Fruit fly (Drosophila melanogaster) whole organism, embryonic: ENCODE data around the gene TH1.

Experiments used
- Awh ChIP-seq: fragments of 200-800 bp; sonication (Bioruptor generic); IDR thresholded peaks from 2 replicates; pipeline ENCODE4, ENCODE4 v1.3.6; 2022; ENCODE audit warnings: missing biosample characterization, missing genetic modification characterization
- CG10431 ChIP-seq: fragments of 200-800 bp; sonication (Bioruptor generic); optimal IDR thresholded peaks from 3 replicates; lab custom pipeline; 2018; ENCODE audit warnings: missing biosample characterization, mild to moderate bottlenecking, missing genetic modification characterization
- CG10654 ChIP-seq: fragments of 200-800 bp; sonication (Bioruptor generic); optimal IDR thresholded peaks from 2 replicates; lab custom pipeline; 2016; ENCODE audit warnings: missing biosample characterization, missing genetic modification characterization
- CG12659 ChIP-seq: fragments of 200-800 bp; sonication (Bioruptor generic); optimal IDR thresholded peaks from 3 replicates; lab custom pipeline; 2017; ENCODE audit warnings: mild to moderate bottlenecking, missing biosample characterization, missing genetic modification reagents, missing genetic modification characterization
- CG14710 ChIP-seq: fragments of 200-800 bp; sonication (Bioruptor generic); optimal IDR thresholded peaks from 3 replicates; lab custom pipeline; 2019; ENCODE audit warnings: missing biosample characterization, mild to moderate bottlenecking, missing genetic modification characterization, moderate library complexity
- CG15514 ChIP-seq: fragments of 200-800 bp; sonication (Bioruptor generic); optimal IDR thresholded peaks from 3 replicates; lab custom pipeline; 2017; ENCODE audit warnings: missing biosample characterization, missing genetic modification characterization, mild to moderate bottlenecking, moderate library complexity, missing genetic modification reagents
- CG1602 ChIP-seq: fragments of 200-800 bp; sonication (Bioruptor generic); optimal IDR thresholded peaks from 3 replicates; lab custom pipeline; 2016; ENCODE audit warnings: missing biosample characterization, missing genetic modification characterization
- CG1832 ChIP-seq: fragments of 200-800 bp; sonication (Bioruptor generic); optimal IDR thresholded peaks from 2 replicates; lab custom pipeline; 2017; ENCODE audit warnings: missing biosample characterization, mild to moderate bottlenecking, missing genetic modification characterization, inconsistent platforms
- CG18476 ChIP-seq: fragments of 200-800 bp; sonication (Bioruptor generic); optimal IDR thresholded peaks from 2 replicates; lab custom pipeline; 2016; ENCODE audit warnings: missing biosample characterization, mild to moderate bottlenecking, missing genetic modification characterization
- CG2875 ChIP-seq: fragments of 200-800 bp; sonication (Bioruptor generic); optimal IDR thresholded peaks from 2 replicates; lab custom pipeline; 2017; ENCODE audit warnings: missing biosample characterization, mild to moderate bottlenecking, missing genetic modification characterization, missing genetic modification reagents
- CG32532 ChIP-seq: fragments of 200-800 bp; sonication (Bioruptor generic); IDR thresholded peaks from 2 replicates; pipeline ENCODE4 v1.3.6; 2022; ENCODE audit warnings: missing biosample characterization, missing genetic modification characterization
- CG33557 ChIP-seq: fragments of 200-800 bp; sonication (Bioruptor generic); optimal IDR thresholded peaks from 2 replicates; lab custom pipeline; 2019; ENCODE audit warnings: missing biosample characterization, mild to moderate bottlenecking, missing genetic modification characterization, moderate library complexity
- CG3726 ChIP-seq: fragments of 200-800 bp; sonication (Bioruptor generic); IDR thresholded peaks from 3 replicates; pipeline ENCODE4, ENCODE4 v1.3.6; 2022; ENCODE audit warnings: missing biosample characterization, missing genetic modification characterization
- CG3838 ChIP-seq: fragments of 200-800 bp; sonication (Bioruptor generic); optimal IDR thresholded peaks from 3 replicates; lab custom pipeline; 2016; ENCODE audit warnings: missing biosample characterization, missing genetic modification characterization
- CG3995 ChIP-seq: fragments of 200-800 bp; sonication (Bioruptor generic); optimal IDR thresholded peaks from 3 replicates; lab custom pipeline; 2016; ENCODE audit warnings: missing biosample characterization, missing genetic modification characterization
- CG6854 ChIP-seq: fragments of 200-800 bp; sonication (Bioruptor generic); optimal IDR thresholded peaks from 3 replicates; lab custom pipeline; 2017; ENCODE audit warnings: missing biosample characterization, mild to moderate bottlenecking, missing genetic modification characterization
- CG7556 ChIP-seq: fragments of 200-800 bp; sonication (Bioruptor generic); optimal IDR thresholded peaks from 2 replicates; lab custom pipeline; 2017; ENCODE audit warnings: missing biosample characterization, mild to moderate bottlenecking, missing genetic modification characterization
- CG8290 ChIP-seq, 3 experiments: fragments of 200-800 bp; sonication (Bioruptor generic); optimal IDR thresholded peaks; 2 replicates each; lab custom pipeline; 2016 to 2019; ENCODE audit warnings: missing biosample characterization in 3 of 3, missing genetic modification characterization in 3 of 3, mild to moderate bottlenecking in 2 of 3, moderate library complexity in 1 of 3
- CG8924 ChIP-seq: fragments of 200-800 bp; optimal IDR thresholded peaks from 3 replicates; lab custom pipeline; 2019; ENCODE audit warnings: missing biosample characterization, mild to moderate bottlenecking, missing genetic modification characterization, moderate library complexity
- Dip3 ChIP-seq: fragments of 200-800 bp; sonication (Bioruptor generic); optimal IDR thresholded peaks from 3 replicates; lab custom pipeline; 2016; ENCODE audit warnings: missing biosample characterization, missing genetic modification characterization
- Fer1 ChIP-seq: fragments of 200-800 bp; sonication (Bioruptor generic); optimal IDR thresholded peaks from 2 replicates; lab custom pipeline; 2017; ENCODE audit warnings: missing biosample characterization, mild to moderate bottlenecking, missing genetic modification characterization
- HLH3B ChIP-seq: fragments of 200-800 bp; sonication (Bioruptor generic); IDR thresholded peaks from 2 replicates; pipeline ENCODE4 v1.3.6; 2022; ENCODE audit warnings: missing biosample characterization, missing genetic modification characterization
- Lpt ChIP-seq: fragments of >200 bp; optimal IDR thresholded peaks from 2 replicates; lab custom pipeline; 2018; ENCODE audit warnings: missing biosample characterization, missing genetic modification characterization
- MTF-1 ChIP-seq: fragments of 200-800 bp; sonication (Bioruptor generic); optimal IDR thresholded peaks from 2 replicates; lab custom pipeline; 2018; ENCODE audit warnings: missing biosample characterization, mild to moderate bottlenecking, missing genetic modification characterization, borderline replicate concordance
- NfI ChIP-seq: fragments of 200-800 bp; sonication (Bioruptor generic); optimal IDR thresholded peaks from 3 replicates; lab custom pipeline; 2018; ENCODE audit warnings: missing biosample characterization, mild to moderate bottlenecking, missing genetic modification characterization, moderate library complexity
- Opbp ChIP-seq: fragments of 200-800 bp; sonication (Bioruptor generic); IDR thresholded peaks from 3 replicates; pipeline ENCODE4 v1.3.6; 2022; ENCODE audit warnings: missing biosample characterization, missing genetic modification characterization; ENCODE audit not compliant: partially characterized antibody
- Poxn ChIP-seq: fragments of 200-800 bp; sonication (Bioruptor generic); IDR thresholded peaks from 2 replicates; pipeline ENCODE4 v1.3.6; 2022; ENCODE audit warnings: missing biosample characterization, missing genetic modification characterization
- Scr ChIP-seq: fragments of 200-800 bp; sonication (Bioruptor generic); IDR thresholded peaks from 2 replicates; pipeline ENCODE4 v1.3.6; 2022; ENCODE audit warnings: missing biosample characterization, missing genetic modification characterization; ENCODE audit not compliant: partially characterized antibody
- Taf1 ChIP-seq: fragments of 200-800 bp; sonication (Bioruptor generic); IDR thresholded peaks from 2 replicates; pipeline ENCODE4 v1.3.6; 2022; ENCODE audit warnings: missing biosample characterization, missing genetic modification characterization
- Tbp ChIP-seq: fragments of >200 bp; optimal IDR thresholded peaks from 2 replicates; lab custom pipeline; 2018; ENCODE audit warnings: missing biosample characterization, missing genetic modification characterization
- Vsx1 ChIP-seq: fragments of 200-800 bp; sonication (Bioruptor generic); optimal IDR thresholded peaks from 2 replicates; lab custom pipeline; 2017; ENCODE audit warnings: missing biosample characterization, mild to moderate bottlenecking, missing genetic modification characterization, missing genetic modification reagents
- az2 ChIP-seq: fragments of 200-800 bp; sonication (Bioruptor generic); optimal IDR thresholded peaks from 3 replicates; lab custom pipeline; 2016; ENCODE audit warnings: missing biosample characterization, missing genetic modification characterization
- cas ChIP-seq: fragments of 200-800 bp; sonication (Bioruptor generic); IDR thresholded peaks from 2 replicates; pipeline ENCODE4 v1.3.6; 2022; ENCODE audit warnings: missing biosample characterization, missing genetic modification characterization
- cato ChIP-seq: fragments of 200-800 bp; sonication (Bioruptor generic); optimal IDR thresholded peaks from 2 replicates; lab custom pipeline; 2016; ENCODE audit warnings: missing biosample characterization, missing genetic modification characterization, borderline replicate concordance
- fd96Cb ChIP-seq: fragments of 200-800 bp; sonication (Bioruptor generic); optimal IDR thresholded peaks from 2 replicates; lab custom pipeline; 2018; ENCODE audit warnings: missing biosample characterization, mild to moderate bottlenecking, missing genetic modification characterization, moderate library complexity
- fru ChIP-seq: fragments of >200 bp; optimal IDR thresholded peaks from 2 replicates; lab custom pipeline; 2017
- hkb ChIP-seq, 2 experiments: fragments of 200-800 bp in 1 of 2; fragments of >200 bp in 1 of 2; sonication (Bioruptor generic) in 1 of 2; IDR thresholded peaks in 1 of 2; optimal IDR thresholded peaks in 1 of 2; 2 replicates each; pipeline versions ENCODE4 v1.3.6 to Lab custom; 2017 to 2022; ENCODE audit warnings: missing biosample characterization in 1 of 2, missing genetic modification characterization in 1 of 2
- jumu ChIP-seq: fragments of 200-800 bp; sonication (Bioruptor generic); optimal IDR thresholded peaks from 3 replicates; lab custom pipeline; 2016; ENCODE audit warnings: missing biosample characterization, missing genetic modification characterization
- maf-S ChIP-seq: fragments of 200-800 bp; sonication (Bioruptor generic); optimal IDR thresholded peaks from 2 replicates; lab custom pipeline; 2016; ENCODE audit warnings: missing biosample characterization, missing genetic modification characterization
- nau ChIP-seq: fragments of 200-800 bp; sonication (Bioruptor generic); optimal IDR thresholded peaks from 3 replicates; lab custom pipeline; 2017; ENCODE audit warnings: missing biosample characterization, mild to moderate bottlenecking, missing genetic modification characterization, missing genetic modification reagents
- odd ChIP-seq: fragments of 200-800 bp; sonication (Bioruptor generic); optimal IDR thresholded peaks from 2 replicates; lab custom pipeline; 2017; ENCODE audit warnings: missing biosample characterization, mild to moderate bottlenecking, missing genetic modification characterization
- peb ChIP-seq: fragments of 200-800 bp; sonication (Bioruptor generic); IDR thresholded peaks from 2 replicates; pipeline ENCODE4 v1.3.6; 2022; ENCODE audit warnings: missing biosample characterization, missing genetic modification characterization
- pum ChIP-seq: fragments of 200-800 bp; sonication (Bioruptor generic); optimal IDR thresholded peaks from 2 replicates; lab custom pipeline; 2016; ENCODE audit warnings: missing biosample characterization, missing genetic modification characterization
- repo ChIP-seq: fragments of 200-800 bp; sonication (Bioruptor generic); optimal IDR thresholded peaks from 2 replicates; lab custom pipeline; 2016; ENCODE audit warnings: missing biosample characterization, missing genetic modification characterization
- sim ChIP-seq: fragments of 200-800 bp; sonication (Bioruptor generic); IDR thresholded peaks from 2 replicates; pipeline ENCODE4 v1.3.6; 2022; ENCODE audit warnings: missing biosample characterization, missing genetic modification characterization
- tap ChIP-seq: fragments of 200-800 bp; optimal IDR thresholded peaks from 3 replicates; lab custom pipeline; 2019; ENCODE audit warnings: missing biosample characterization, mild to moderate bottlenecking, missing genetic modification characterization, moderate library complexity
- tx ChIP-seq: fragments of 200-800 bp; sonication (Bioruptor generic); optimal IDR thresholded peaks from 2 replicates; lab custom pipeline; 2016; ENCODE audit warnings: missing biosample characterization, missing genetic modification characterization
- wor ChIP-seq: fragments of 200-800 bp; sonication (Bioruptor generic); IDR thresholded peaks from 2 replicates; pipeline ENCODE4 v1.3.6; 2022; ENCODE audit warnings: missing biosample characterization, missing genetic modification characterization
- zen2 ChIP-seq: fragments of 200-800 bp; sonication (Bioruptor generic); IDR thresholded peaks from 3 replicates; pipeline ENCODE4 v1.3.6; 2022; ENCODE audit warnings: missing biosample characterization, missing genetic modification characterization; ENCODE audit not compliant: partially characterized antibody
- zfh1 ChIP-seq: fragments of 200-800 bp; sonication (Bioruptor generic); IDR thresholded peaks from 3 replicates; pipeline ENCODE4 v1.3.6; 2022; ENCODE audit warnings: missing biosample characterization, missing genetic modification characterization

Gene TH1

DNA sequence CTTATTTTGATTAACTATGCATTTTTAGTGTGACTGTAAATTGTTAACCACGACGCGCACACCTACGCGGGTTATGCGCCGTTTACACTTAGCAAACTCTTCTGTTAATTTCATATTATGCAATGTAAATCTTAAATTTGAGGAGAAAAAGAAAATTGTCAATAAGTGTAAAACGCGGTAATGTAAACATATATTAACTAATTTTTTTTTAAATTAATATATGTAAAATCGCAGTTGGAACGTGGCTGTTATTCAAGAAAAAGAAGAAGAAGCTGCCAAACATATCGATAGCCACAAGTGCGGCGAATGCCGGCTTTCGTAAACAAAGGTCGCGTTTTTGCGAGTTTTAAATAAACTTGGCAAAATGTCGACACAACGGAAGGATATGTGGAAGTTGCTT, at the start of gene TH1, which contains the start of gene mei-41 (continued):
- TF ChIP-seq CG3995: peak; percentile 54
- peak; percentile 21 for TF ChIP-seq tx (GFP tag; lab: Kevin White, UChicago)
- peak; percentile 19 for TF ChIP-seq MTF-1
- TF ChIP-seq CG12659 (GFP tag; lab: Kevin White, UChicago): peak; percentile 94
- TF ChIP-seq CG10654 (GFP tag; lab: Kevin White, UChicago): peak; percentile 85
- peak; percentile 54 for TF ChIP-seq pum
- TF ChIP-seq CG8290 (GFP tag; optimal IDR thresholded peaks at IDR 0.05; lab: Kevin White, UChicago): peak; percentile 80
- peak in 1 of 2 experiments; percentile 38 for TF ChIP-seq CG8290 (tag; optimal IDR thresholded peaks at IDR 0.05; lab: Kevin White, UChicago)
- TF ChIP-seq fd96Cb (tag; lab: Kevin White, UChicago): peak; percentile 93
- TF ChIP-seq Scr: peak; percentile 58
- no peak for TF ChIP-seq fru (lab: Kevin White, UChicago)
- no peak for TF ChIP-seq Vsx1 (GFP tag; lab: Kevin White, UChicago)
- TF ChIP-seq CG15514 (GFP tag; lab: Kevin White, UChicago): no peak
- TF ChIP-seq CG3726 (GFP tag; lab: Robert Waterston, UW): peak; percentile 92; the same call in 1 of the 3 replicates
- no peak for TF ChIP-seq odd (GFP tag; lab: Kevin White, UChicago)
- TF ChIP-seq Tbp (GFP tag; lab: Kevin White, UChicago): no peak
- TF ChIP-seq CG6854 (GFP tag; lab: Kevin White, UChicago): peak; percentile 37
- no peak for TF ChIP-seq tap (tag; lab: Kevin White, UChicago)
- TF ChIP-seq repo (GFP tag; lab: Kevin White, UChicago): no peak
- peak; percentile 53 for TF ChIP-seq jumu (GFP tag; lab: Kevin White, UChicago)
- TF ChIP-seq maf-S (GFP tag; lab: Kevin White, UChicago): no peak
- no peak for TF ChIP-seq zen2 (GFP tag; lab: Robert Waterston, UW)
- peak; percentile 7 for TF ChIP-seq CG3838 (GFP tag; lab: Kevin White, UChicago)
- peak; percentile 84 for TF ChIP-seq az2
- peak; percentile 74 for TF ChIP-seq cato (GFP tag; lab: Kevin White, UChicago)
- peak; percentile 96 for TF ChIP-seq CG32532 (GFP tag; lab: Robert Waterston, UW)
- peak; percentile 93 for TF ChIP-seq wor (GFP tag; lab: Robert Waterston, UW)
- TF ChIP-seq Poxn (GFP tag; lab: Robert Waterston, UW): peak; percentile 56; the same call in 1 of the 2 replicates
- peak; percentile 66 for TF ChIP-seq Dip3 (GFP tag; lab: Kevin White, UChicago)
- TF ChIP-seq CG2875: peak; percentile 56
- no peak for TF ChIP-seq CG1832 (GFP tag; lab: Kevin White, UChicago)
- TF ChIP-seq sim: peak; percentile 88
- peak; percentile 85 for TF ChIP-seq NfI
- TF ChIP-seq CG14710 (tag; lab: Kevin White, UChicago): peak; percentile 94
- no peak for TF ChIP-seq nau (GFP tag; lab: Kevin White, UChicago)
- TF ChIP-seq HLH3B (GFP tag; lab: Robert Waterston, UW): peak; percentile 96
- no peak for TF ChIP-seq Lpt
- peak; percentile 80 for TF ChIP-seq CG33557 (GFP tag; lab: Kevin White, UChicago)
- peak; percentile 94 for TF ChIP-seq peb (GFP tag; lab: Robert Waterston, UW)
- TF ChIP-seq CG7556 (GFP tag; lab: Kevin White, UChicago): no peak
- peak; percentile 91 for TF ChIP-seq CG1602 (GFP tag; lab: Kevin White, UChicago)
- peak; percentile 61 for TF ChIP-seq CG18476 (GFP tag; lab: Kevin White, UChicago)
- peak; percentile 51 for TF ChIP-seq CG10431 (GFP tag; lab: Kevin White, UChicago)
- no peak for TF ChIP-seq Opbp (GFP tag; lab: Robert Waterston, UW)
- peak; percentile 63; the same call in 1 of the 2 replicates for TF ChIP-seq Taf1 (GFP tag; lab: Robert Waterston, UW)
- TF ChIP-seq zfh1 (GFP tag; lab: Robert Waterston, UW): peak; percentile 96
- TF ChIP-seq hkb (optimal IDR thresholded peaks at IDR 0.05; lab: Kevin White, UChicago): no peak
- peak; percentile 94 for TF ChIP-seq hkb (GFP tag; IDR thresholded peaks at IDR 0.05; lab: Robert Waterston, UW)
- TF ChIP-seq Fer1: no peak
- TF ChIP-seq cas (GFP tag; lab: Robert Waterston, UW): peak; percentile 90
- peak; percentile 92 for TF ChIP-seq CG8924 (tag; lab: Kevin White, UChicago)
- TF ChIP-seq Awh (GFP tag; lab: Robert Waterston, UW): peak; percentile 96
